Fruit fly (Drosophila melanogaster): ENCODE measurements around the gene Jhbp1.

dm6 chr3R:5010153-5010552 is 44.9 kb downstream of the Jhbp1 start:
- TF ChIP-seq fd85E (GFP tag; optimal IDR thresholded peaks at IDR 0.05) (peak; percentile 23), Ets21C (GFP tag; optimal IDR thresholded peaks at IDR 0.05) (peak; percentile 20), CG16779 (tag; optimal IDR thresholded peaks at IDR 0.05) (peak; percentile 60), eg (GFP tag; IDR thresholded peaks at IDR 0.05) (peak; percentile 92), CG8119 (GFP tag; IDR thresholded peaks at IDR 0.05) (peak; percentile 86), CG11294 (GFP tag; IDR thresholded peaks at IDR 0.05) (peak; percentile 72), net (GFP tag; optimal IDR thresholded peaks at IDR 0.05) (peak; percentile 81), fkh (GFP tag; optimal IDR thresholded peaks at IDR 0.05) (peak; percentile 33), Sox102F (GFP tag; optimal IDR thresholded peaks at IDR 0.05) (peak; percentile 31), CG1621 (tag; optimal IDR thresholded peaks at IDR 0.05) (peak; percentile 76)

All from whole organism, prepupa.